Worm (Caenorhabditis elegans): ENCODE results near the gene srj-14.

DNA sequence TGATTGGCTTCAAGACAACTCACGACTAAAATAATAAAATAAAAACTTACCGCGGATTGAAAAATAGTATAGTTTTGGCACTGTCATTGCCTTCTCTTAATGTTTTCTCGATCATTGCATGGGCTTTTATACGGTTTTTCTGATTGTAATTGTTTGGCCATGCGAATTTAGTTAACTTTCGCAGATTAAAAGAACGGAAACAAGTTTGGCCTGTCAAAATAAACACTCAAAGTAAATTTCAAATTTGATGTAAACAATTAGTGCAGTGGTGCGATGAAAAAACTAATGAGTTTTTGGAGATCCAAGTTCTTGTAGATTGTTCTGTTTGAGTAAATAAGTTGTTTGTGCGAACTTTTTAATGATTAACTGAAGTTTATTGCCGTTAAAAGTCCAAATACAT is 29.7 kb downstream of the srj-14 start, which contains the start of gene gst-41:
- TF ChIP-seq lin-11 (tag; optimal IDR thresholded peaks at IDR 0.05) (no peak), ztf-16 (tag; optimal IDR thresholded peaks at IDR 0.05) (no peak), C38D4.7 (GFP tag; optimal IDR thresholded peaks at IDR 0.05) (no peak), ama-1 (optimal IDR thresholded peaks at IDR 0.05) (no peak), fkh-6 (tag; optimal IDR thresholded peaks at IDR 0.05) (no peak), syd-9 (tag; optimal IDR thresholded peaks at IDR 0.05) (no peak), F13H6.1 (tag; optimal IDR thresholded peaks at IDR 0.05) (no peak), ceh-34 (tag; optimal IDR thresholded peaks at IDR 0.05) (no peak), pha-4 (tag; optimal IDR thresholded peaks at IDR 0.05) (no peak)
